Worm (Caenorhabditis elegans) whole organism, L3 larva: ENCODE results near the gene inx-5.
A peak's percentile ranks its signal among the peaks of the same experiment; 100 is the strongest.

Experiments used
- R02D3.7 ChIP-seq: fragments of 150-350 bp; optimal IDR thresholded peaks from 2 replicates; lab custom pipeline; 2014; ENCODE audit warnings: missing biosample characterization, missing genetic modification characterization
- ama-1 ChIP-seq: fragments of 150-350 bp; optimal IDR thresholded peaks from 2 replicates; lab custom pipeline; 2018
- ceh-16 ChIP-seq: sonication (generic microtip); optimal IDR thresholded peaks from 2 replicates; lab custom pipeline; 2017; ENCODE audit warnings: missing biosample characterization, missing genetic modification characterization
- ceh-28 ChIP-seq: fragments of 150-350 bp; optimal IDR thresholded peaks from 2 replicates; lab custom pipeline; 2014; ENCODE audit warnings: missing biosample characterization, missing genetic modification reagents, missing genetic modification characterization
- ceh-9 ChIP-seq: sonication (generic microtip); optimal IDR thresholded peaks from 2 replicates; lab custom pipeline; 2018; ENCODE audit warnings: missing biosample characterization, missing genetic modification characterization
- egl-27 ChIP-seq: sonication (generic microtip); optimal IDR thresholded peaks from 4 replicates; lab custom pipeline; 2017; ENCODE audit warnings: missing biosample characterization, missing genetic modification reagents, missing genetic modification characterization
- egl-5 ChIP-seq: fragments of 150-350 bp; optimal IDR thresholded peaks from 2 replicates; lab custom pipeline; 2017; ENCODE audit warnings: missing biosample characterization, missing genetic modification reagents, missing genetic modification characterization, inconsistent platforms
- elt-1 ChIP-seq: fragments of 150-350 bp; optimal IDR thresholded peaks from 2 replicates; lab custom pipeline; 2014; ENCODE audit warnings: missing biosample characterization, missing genetic modification characterization
- fkh-10 ChIP-seq: sonication (generic microtip); optimal IDR thresholded peaks from 2 replicates; lab custom pipeline; 2017; ENCODE audit warnings: missing biosample characterization, missing genetic modification reagents, missing genetic modification characterization
- fkh-2 ChIP-seq: fragments of 150-350 bp; optimal IDR thresholded peaks from 2 replicates; lab custom pipeline; 2014; ENCODE audit warnings: missing biosample characterization, missing genetic modification reagents, missing genetic modification characterization
- fos-1 ChIP-seq: fragments of 150-350 bp; optimal IDR thresholded peaks from 2 replicates; lab custom pipeline; 2014; ENCODE audit warnings: missing biosample characterization, missing genetic modification characterization
- hmg-11 ChIP-seq: sonication (generic microtip); optimal IDR thresholded peaks from 2 replicates; lab custom pipeline; 2016; ENCODE audit warnings: missing genetic modification characterization, missing compliant biosample characterization
- jun-1 ChIP-seq: fragments of 150-350 bp; optimal IDR thresholded peaks from 2 replicates; lab custom pipeline; 2014; ENCODE audit warnings: missing biosample characterization, missing genetic modification reagents, missing genetic modification characterization
- lin-15B ChIP-seq: fragments of 150-350 bp; optimal IDR thresholded peaks from 2 replicates; lab custom pipeline; 2014; ENCODE audit warnings: missing biosample characterization, missing genetic modification characterization
- lsy-12 ChIP-seq: sonication (generic microtip); optimal IDR thresholded peaks from 2 replicates; lab custom pipeline; 2016; ENCODE audit warnings: mild to moderate bottlenecking, missing genetic modification characterization, missing compliant biosample characterization
- mdl-1 ChIP-seq: fragments of 150-350 bp; optimal IDR thresholded peaks from 2 replicates; lab custom pipeline; 2014; ENCODE audit warnings: missing biosample characterization, missing genetic modification characterization
- nhr-23 ChIP-seq: fragments of 150-350 bp; optimal IDR thresholded peaks from 2 replicates; lab custom pipeline; 2014; ENCODE audit warnings: missing biosample characterization, missing genetic modification reagents, missing genetic modification characterization
- nhr-237 ChIP-seq: fragments of 150-350 bp; optimal IDR thresholded peaks from 2 replicates; lab custom pipeline; 2014; ENCODE audit warnings: missing biosample characterization, missing genetic modification characterization
- nhr-25 ChIP-seq: sonication (generic microtip); optimal IDR thresholded peaks from 2 replicates; lab custom pipeline; 2017; ENCODE audit warnings: missing biosample characterization, missing genetic modification characterization
- nhr-28 ChIP-seq: fragments of 150-350 bp; optimal IDR thresholded peaks from 2 replicates; lab custom pipeline; 2014; ENCODE audit warnings: missing biosample characterization, missing genetic modification characterization
- nhr-43 ChIP-seq: sonication (generic microtip); optimal IDR thresholded peaks from 2 replicates; lab custom pipeline; 2016; ENCODE audit warnings: mild to moderate bottlenecking, missing genetic modification characterization, missing compliant biosample characterization; ENCODE audit not compliant: poor library complexity, severe bottlenecking
- nhr-67 ChIP-seq: fragments of 150-350 bp; optimal IDR thresholded peaks from 2 replicates; lab custom pipeline; 2014; ENCODE audit warnings: missing biosample characterization, missing genetic modification characterization
- nhr-76 ChIP-seq: fragments of 150-350 bp; sonication (generic microtip); optimal IDR thresholded peaks from 5 replicates; lab custom pipeline; 2014; ENCODE audit warnings: missing biosample characterization, missing genetic modification characterization
- nhr-77 ChIP-seq: fragments of 150-350 bp; optimal IDR thresholded peaks from 2 replicates; lab custom pipeline; 2014; ENCODE audit warnings: missing biosample characterization, missing genetic modification characterization
- pha-4 ChIP-seq: fragments of 150-350 bp; optimal IDR thresholded peaks from 2 replicates; lab custom pipeline; 2014; ENCODE audit warnings: missing biosample characterization, missing genetic modification reagents, missing genetic modification characterization
- pqm-1 ChIP-seq: fragments of 150-350 bp; optimal IDR thresholded peaks from 2 replicates; lab custom pipeline; 2017; ENCODE audit warnings: missing biosample characterization, missing genetic modification characterization, inconsistent platforms
- sea-2 ChIP-seq: fragments of 150-350 bp; sonication (generic microtip); optimal IDR thresholded peaks from 4 replicates; lab custom pipeline; 2014; ENCODE audit warnings: missing biosample characterization, missing genetic modification reagents, missing genetic modification characterization
- skn-1 ChIP-seq: fragments of 150-350 bp; optimal IDR thresholded peaks from 2 replicates; lab custom pipeline; 2014; ENCODE audit warnings: missing biosample characterization, missing genetic modification characterization
- snpc-4 ChIP-seq: fragments of 150-350 bp; optimal IDR thresholded peaks from 2 replicates; lab custom pipeline; 2014; ENCODE audit warnings: missing biosample characterization, missing genetic modification characterization
- tbx-2 ChIP-seq: sonication (generic microtip); optimal IDR thresholded peaks from 2 replicates; lab custom pipeline; 2016; ENCODE audit warnings: mild to moderate bottlenecking, missing genetic modification characterization, missing compliant biosample characterization
- unc-39 ChIP-seq: sonication (generic microtip); optimal IDR thresholded peaks from 4 replicates; lab custom pipeline; 2017; ENCODE audit warnings: missing biosample characterization, missing genetic modification characterization
- unc-62 ChIP-seq: fragments of 150-350 bp; sonication (generic microtip); optimal IDR thresholded peaks from 4 replicates; lab custom pipeline; 2014; ENCODE audit warnings: missing biosample characterization, missing genetic modification reagents, missing genetic modification characterization
- ztf-4 ChIP-seq: fragments of 150-350 bp; optimal IDR thresholded peaks from 2 replicates; lab custom pipeline; 2014; ENCODE audit warnings: missing biosample characterization, missing genetic modification characterization

Gene inx-5

DNA sequence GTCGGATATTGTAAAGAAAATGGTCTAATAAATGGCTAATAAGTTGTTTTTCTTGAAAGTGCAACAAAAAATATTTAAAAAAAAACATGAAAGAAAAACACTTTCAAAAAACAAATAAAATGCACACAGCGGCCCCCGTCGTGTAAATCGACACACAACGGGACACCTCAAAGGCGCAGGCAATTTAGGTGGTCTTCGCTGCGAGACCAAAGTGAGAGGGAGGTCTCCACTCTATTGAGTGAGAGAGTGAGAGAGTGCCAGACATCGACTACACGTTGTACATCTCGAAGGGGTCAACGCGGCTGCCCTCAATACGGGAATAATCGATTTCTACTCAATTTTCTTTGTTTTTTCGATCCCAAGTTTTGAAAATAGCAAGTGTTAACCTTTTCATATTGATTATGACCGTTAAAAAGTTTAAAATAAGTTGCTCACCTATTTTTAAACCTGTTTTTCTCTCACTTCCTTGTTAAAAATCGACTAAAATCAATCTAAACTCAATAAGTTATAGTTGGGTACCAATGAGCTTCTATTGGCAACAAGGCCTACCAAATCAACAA lies 15.4 kb downstream of the inx-5 start, which contains the start of gene sec-16A.2 (continued):
- TF ChIP-seq unc-39 (tag; lab: Kevin White, UChicago) (no peak), nhr-28 (no peak), ztf-4 (tag; lab: Kevin White, UChicago) (no peak)

ce11 chrX:8286164-8286563 lies 16.0 kb downstream of the inx-5 start:
- TF ChIP-seq nhr-77 (tag; lab: Kevin White, UChicago) (no peak), R02D3.7 (no peak), mdl-1 (no peak)

DNA sequence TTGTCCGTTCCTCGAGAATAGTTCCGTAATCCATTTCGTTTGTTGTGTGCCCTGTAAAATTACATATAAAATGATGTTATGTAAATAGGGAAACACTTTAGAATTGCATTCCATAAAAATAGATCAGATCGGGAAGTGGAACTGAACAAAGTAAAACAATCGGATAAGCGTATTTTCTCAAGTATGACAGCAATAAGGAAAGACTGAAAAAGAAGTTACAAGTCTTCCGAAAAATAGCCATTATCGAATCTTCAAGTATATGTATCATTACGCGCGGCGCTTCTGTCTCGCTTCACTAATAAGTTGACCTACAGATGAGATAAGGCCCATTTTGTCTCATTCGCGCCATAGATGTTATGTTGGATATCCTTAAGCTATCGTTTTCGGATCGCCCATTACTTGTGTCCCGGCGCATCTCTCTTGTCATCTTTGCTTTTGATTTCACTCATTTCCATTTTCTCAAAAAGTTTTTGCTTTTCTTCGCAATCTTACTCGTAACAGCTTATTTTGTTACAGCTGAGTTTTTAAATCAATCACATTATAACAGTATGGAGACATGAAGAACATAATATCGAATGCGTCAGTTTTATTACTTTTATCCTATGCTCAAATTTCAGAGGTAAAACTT lies 16.9 kb downstream of the inx-5 start, which contains the start of the genes fis-2 and F13B9.2:
Gene fis-2, minus strand, starts transcription at position 51 of the 628 bp plus-strand sequence.
Gene F13B9.2, plus strand, starts transcription at position 515 of the 628 bp plus-strand sequence.
- peak; percentile 46 for TF ChIP-seq nhr-23
- no peak for TF ChIP-seq ceh-16
- TF ChIP-seq skn-1 (tag; lab: Kevin White, UChicago): no peak
- TF ChIP-seq elt-1 (tag; lab: Kevin White, UChicago): no peak
- TF ChIP-seq nhr-67 (tag; lab: Kevin White, UChicago): no peak
- TF ChIP-seq fkh-2 (tag; lab: Kevin White, UChicago): no peak
- no peak for TF ChIP-seq tbx-2 (tag; lab: Kevin White, UChicago)
- no peak for TF ChIP-seq ama-1 (lab: Kevin White, UChicago)

- TF ChIP-seq pha-4 (tag; lab: Kevin White, UChicago) (no peak), ceh-9 (tag; lab: Kevin White, UChicago) (no peak), nhr-23 (no peak), ceh-28 (no peak), snpc-4 (tag; lab: Kevin White, UChicago) (no peak), tbx-2 (tag; lab: Kevin White, UChicago) (no peak), nhr-25 (no peak), sea-2 (GFP tag; lab: Kevin White, UChicago) (no peak), nhr-76 (tag; lab: Kevin White, UChicago) (no peak), fos-1 (tag; lab: Kevin White, UChicago) (no peak), nhr-77 (tag; lab: Kevin White, UChicago) (no peak), skn-1 (tag; lab: Kevin White, UChicago) (no peak), mdl-1 (no peak), unc-62 (GFP tag; lab: Kevin White, UChicago) (no peak), jun-1 (tag; lab: Kevin White, UChicago) (no peak), lsy-12 (tag; lab: Kevin White, UChicago) (no peak), hmg-11 (tag; lab: Kevin White, UChicago) (no peak), lin-15B (tag; lab: Kevin White, UChicago) (no peak)
These were observed 18.2 kb downstream of the inx-5 start for ce11 chrX:8284003-8284402.

ce11 chrX:8276984-8277383 lies 25.2 kb downstream of the inx-5 start:
- no peak for TF ChIP-seq fos-1 (tag; lab: Kevin White, UChicago)
- TF ChIP-seq sea-2 (GFP tag; lab: Kevin White, UChicago): no peak
- no peak for TF ChIP-seq ceh-9 (tag; lab: Kevin White, UChicago)
- no peak for TF ChIP-seq egl-27 (tag; lab: Kevin White, UChicago)
- TF ChIP-seq nhr-237 (tag; lab: Kevin White, UChicago): no peak
- TF ChIP-seq ceh-16: no peak
- TF ChIP-seq nhr-25: no peak
- TF ChIP-seq lsy-12 (tag; lab: Kevin White, UChicago): no peak
- TF ChIP-seq fkh-10 (GFP tag; lab: Kevin White, UChicago): no peak
- no peak for TF ChIP-seq mdl-1
- no peak for TF ChIP-seq ama-1 (lab: Kevin White, UChicago)
- TF ChIP-seq egl-5 (tag; lab: Kevin White, UChicago): no peak
- no peak for TF ChIP-seq nhr-28
- TF ChIP-seq nhr-43 (tag; lab: Kevin White, UChicago): no peak
- no peak for TF ChIP-seq ceh-28
- no peak for TF ChIP-seq pqm-1 (tag; lab: Kevin White, UChicago)
- no peak for TF ChIP-seq nhr-23
